Worm (Caenorhabditis elegans): ENCODE results near the gene ZC250.5.

ZC250.5 gene

ce11 chrV:5842507-5843144 lies 37.1 kb downstream of the ZC250.5 start (continued):
- TF ChIP-seq sptf-2 (GFP tag; optimal IDR thresholded peaks at IDR 0.05) (no peak), F37B4.10 (GFP tag; IDR thresholded peaks at IDR 0.05) (no peak), ceh-100 (GFP tag; IDR thresholded peaks at IDR 0.05) (0 out of 2 replicates have a peak, but pooled peaks have one; percentile 13), ccch-3 (GFP tag; optimal IDR thresholded peaks at IDR 0.05) (no peak), Y53G8AR.9 (GFP tag; conservative IDR thresholded peaks at IDR 0.05) (peak; percentile 59; the same call in 1 of the 2 replicates), B0336.3 (GFP tag; IDR thresholded peaks at IDR 0.05) (peak; percentile 59; the same call in 1 of the 2 replicates), madf-3 (GFP tag; IDR thresholded peaks at IDR 0.05) (peak; percentile 33; the same call in 1 of the 2 replicates), repo-1 (tag; optimal IDR thresholded peaks at IDR 0.05) (peak; percentile 18), Y67H2A.10 (GFP tag; conservative IDR thresholded peaks at IDR 0.05) (no peak), K12H6.12 (tag; optimal IDR thresholded peaks at IDR 0.05) (no peak), pha-4 (tag; optimal IDR thresholded peaks at IDR 0.05) (no peak), F57A8.1 (GFP tag; optimal IDR thresholded peaks at IDR 0.05) (no peak), nfyb-1 (GFP tag; IDR thresholded peaks at IDR 0.05) (peak; percentile 67), tlf-1 (GFP tag; optimal IDR thresholded peaks at IDR 0.05) (peak; percentile 25), mel-28 (tag; optimal IDR thresholded peaks at IDR 0.05; ENCODE audit: borderline replicate concordance) (peak; percentile 27), nhr-90 (tag; optimal IDR thresholded peaks at IDR 0.05) (no peak), sea-2 (GFP tag; IDR thresholded peaks at IDR 0.05) (0 out of 2 replicates have a peak, but pooled peaks have one; percentile 73), aptf-2 (GFP tag; conservative IDR thresholded peaks at IDR 0.05) (no peak), F10E7.11 (tag; optimal IDR thresholded peaks at IDR 0.05) (no peak), mcd-1 (GFP tag; IDR thresholded peaks at IDR 0.05) (no peak), hrde-1 (tag; optimal IDR thresholded peaks at IDR 0.05; ENCODE audit: borderline replicate concordance) (no peak)

- TF ChIP-seq egrh-3 (GFP tag; IDR thresholded peaks at IDR 0.05), result peak; percentile 78; the same call in 1 of the 2 replicates
- TF ChIP-seq snpc-4 (GFP tag; optimal IDR thresholded peaks at IDR 0.05), result no peak
- TF ChIP-seq snpc-4 (tag; optimal IDR thresholded peaks at IDR 0.05), result no peak
- peak in 1 of 3 experiments; percentile 4 for TF ChIP-seq lin-35 (GFP tag; optimal IDR thresholded peaks at IDR 0.05)
- peak; percentile 56 for TF ChIP-seq K11D2.4 (GFP tag; IDR thresholded peaks at IDR 0.05)
- TF ChIP-seq bed-1 (GFP tag; IDR thresholded peaks at IDR 0.05), result no peak
- no peak for TF ChIP-seq ceh-79 (tag; optimal IDR thresholded peaks at IDR 0.05)
- 0 out of 2 replicates have a peak, but pooled peaks have one; percentile 21 for TF ChIP-seq C17E4.6 (GFP tag; IDR thresholded peaks at IDR 0.05)
- peak; percentile 51; the same call in 1 of the 2 replicates for TF ChIP-seq dox-1 (GFP tag; IDR thresholded peaks at IDR 0.05)
- TF ChIP-seq unc-130 (GFP tag; optimal IDR thresholded peaks at IDR 0.05), result no peak
- no peak for TF ChIP-seq hrde-1 (tag; optimal IDR thresholded peaks at IDR 0.05; ENCODE audit: borderline replicate concordance)
- no peak for TF ChIP-seq D2030.7 (GFP tag; IDR thresholded peaks at IDR 0.05)
- peak; percentile 67; the same call in 1 of the 2 replicates for TF ChIP-seq Y53G8AR.9 (GFP tag; conservative IDR thresholded peaks at IDR 0.05)
- TF ChIP-seq F39B2.1 (GFP tag; IDR thresholded peaks at IDR 0.05), result no peak
- TF ChIP-seq him-1 (tag; optimal IDR thresholded peaks at IDR 0.05), result no peak
- no peak for TF ChIP-seq gei-17 (GFP tag; optimal IDR thresholded peaks at IDR 0.05)
- TF ChIP-seq let-607 (tag; optimal IDR thresholded peaks at IDR 0.05), result no peak
- TF ChIP-seq tbp1 (GFP tag; optimal IDR thresholded peaks at IDR 0.05), result peak; percentile 12
- TF ChIP-seq F22D6.2 (tag; optimal IDR thresholded peaks at IDR 0.05), result no peak
- TF ChIP-seq hsf-1 (GFP tag; IDR thresholded peaks at IDR 0.05), result no peak
- TF ChIP-seq nhr-80 (tag; optimal IDR thresholded peaks at IDR 0.05), result peak; percentile 78
- no peak for TF ChIP-seq madf-6 (GFP tag; IDR thresholded peaks at IDR 0.05)
- TF ChIP-seq attf-3 (GFP tag; conservative IDR thresholded peaks at IDR 0.05), result no peak
- TF ChIP-seq rcor-1 (GFP tag; IDR thresholded peaks at IDR 0.05), result no peak; the same call in 1 of the 2 replicates
- TF ChIP-seq die-1 (tag; optimal IDR thresholded peaks at IDR 0.05), result no peak
- TF ChIP-seq madf-10 (tag; optimal IDR thresholded peaks at IDR 0.05), result peak; percentile 40
Observed at ce11 chrV:5843415-5844337, 38.1 kb downstream of the ZC250.5 start.

All from whole organism, young adult.